Worm (Caenorhabditis elegans) whole organism, L4 larva: ENCODE data around the gene F49H6.12.

Experiments used
- R02D3.7 ChIP-seq: fragments of 150-350 bp; sonication (generic microtip); optimal IDR thresholded peaks from 3 replicates; lab custom pipeline; 2014; ENCODE audit warnings: missing biosample characterization, missing genetic modification characterization
- T26A8.4 ChIP-seq: fragments of 200-800 bp; sonication (Bioruptor generic); IDR thresholded peaks from 2 replicates; pipeline ENCODE4 v1.3.6; 2022; ENCODE audit warnings: missing genetic modification characterization, missing compliant biosample characterization
- Y105C5A.15 ChIP-seq: fragments of 200-800 bp; sonication (Bioruptor generic); IDR thresholded peaks from 2 replicates; pipeline ENCODE4 v1.3.6; 2022; ENCODE audit warnings: missing genetic modification characterization, missing compliant biosample characterization
- ZK337.2 ChIP-seq: fragments of 200-800 bp; sonication (Bioruptor generic); IDR thresholded peaks from 2 replicates; pipeline ENCODE4 v1.3.6; 2022; ENCODE audit warnings: missing genetic modification reagents, missing genetic modification characterization, missing compliant biosample characterization
- attf-4 ChIP-seq: sonication (generic microtip); optimal IDR thresholded peaks from 3 replicates; lab custom pipeline; 2017; ENCODE audit warnings: missing biosample characterization, missing genetic modification characterization
- ceh-20 ChIP-seq: fragments of 200-800 bp; sonication (Bioruptor generic); IDR thresholded peaks from 2 replicates; pipeline ENCODE4 v1.3.6; 2022; ENCODE audit warnings: missing genetic modification reagents, missing genetic modification characterization, missing compliant biosample characterization
- ceh-62 ChIP-seq: sonication (generic microtip); optimal IDR thresholded peaks from 2 replicates; lab custom pipeline; 2017; ENCODE audit warnings: missing biosample characterization, missing genetic modification characterization
- daf-8 ChIP-seq: fragments of 200-800 bp; sonication (Bioruptor generic); IDR thresholded peaks from 2 replicates; pipeline ENCODE4 v1.3.6; 2022; ENCODE audit warnings: missing genetic modification characterization, missing compliant biosample characterization
- dmd-6 ChIP-seq: fragments of 200-800 bp; sonication (Bioruptor generic); IDR thresholded peaks from 2 replicates; pipeline ENCODE4 v1.3.6; 2022; ENCODE audit warnings: missing genetic modification reagents, missing genetic modification characterization, missing compliant biosample characterization
- egl-27 ChIP-seq: sonication (generic microtip); optimal IDR thresholded peaks from 3 replicates; lab custom pipeline; 2017; ENCODE audit warnings: missing biosample characterization, missing genetic modification reagents, missing genetic modification characterization
- egl-43 ChIP-seq: fragments of 200-800 bp; sonication (Bioruptor generic); IDR thresholded peaks from 2 replicates; pipeline ENCODE4 v1.3.6; 2022; ENCODE audit warnings: missing genetic modification reagents, missing genetic modification characterization, missing compliant biosample characterization
- gei-8 ChIP-seq: fragments of 200-800 bp; sonication (Bioruptor generic); optimal IDR thresholded peaks from 2 replicates; lab custom pipeline; 2018; ENCODE audit warnings: mild to moderate bottlenecking, missing genetic modification characterization, missing compliant biosample characterization
- hlh-11 ChIP-seq: fragments of 200-800 bp; sonication (Bioruptor generic); optimal IDR thresholded peaks from 2 replicates; lab custom pipeline; 2018; ENCODE audit warnings: mild to moderate bottlenecking, missing genetic modification characterization, missing compliant biosample characterization
- jun-1 ChIP-seq: fragments of 150-350 bp; optimal IDR thresholded peaks from 2 replicates; lab custom pipeline; 2014; ENCODE audit warnings: missing biosample characterization, missing genetic modification reagents, missing genetic modification characterization
- lin-29 ChIP-seq: fragments of 200-800 bp; sonication (Bioruptor generic); IDR thresholded peaks from 2 replicates; pipeline ENCODE4 v1.3.6; 2022; ENCODE audit warnings: missing genetic modification reagents, missing genetic modification characterization, missing compliant biosample characterization
- lin-38 ChIP-seq: fragments of 200-800 bp; sonication (Bioruptor generic); IDR thresholded peaks from 2 replicates; pipeline ENCODE4 v1.3.6; 2022; ENCODE audit warnings: missing genetic modification reagents, missing genetic modification characterization, missing compliant biosample characterization
- lin-39 ChIP-seq: fragments of 150-350 bp; optimal IDR thresholded peaks from 2 replicates; lab custom pipeline; 2014; ENCODE audit warnings: missing biosample characterization, missing genetic modification reagents, missing genetic modification characterization
- mdt-29 ChIP-seq: fragments of 200-800 bp; sonication (Bioruptor generic); IDR thresholded peaks from 2 replicates; pipeline ENCODE4 v1.3.6; 2022; ENCODE audit warnings: missing genetic modification reagents, missing genetic modification characterization, missing compliant biosample characterization
- nhr-10 ChIP-seq: fragments of 150-350 bp; optimal IDR thresholded peaks from 2 replicates; lab custom pipeline; 2014; ENCODE audit warnings: missing biosample characterization, missing genetic modification characterization
- nhr-237 ChIP-seq: sonication (generic microtip); optimal IDR thresholded peaks from 2 replicates; lab custom pipeline; 2017; ENCODE audit warnings: missing biosample characterization, missing genetic modification characterization
- nhr-28 ChIP-seq: fragments of 150-350 bp; optimal IDR thresholded peaks from 2 replicates; lab custom pipeline; 2014; ENCODE audit warnings: missing biosample characterization, missing genetic modification characterization
- nhr-42 ChIP-seq: fragments of 200-800 bp; sonication (Bioruptor generic); IDR thresholded peaks from 2 replicates; pipeline ENCODE4 v1.3.6; 2022; ENCODE audit warnings: missing genetic modification characterization, missing compliant biosample characterization
- php-3 ChIP-seq: fragments of 200-800 bp; sonication (Bioruptor generic); IDR thresholded peaks from 2 replicates; pipeline ENCODE4 v1.3.6; 2022; ENCODE audit warnings: missing genetic modification reagents, missing genetic modification characterization, missing compliant biosample characterization
- set-16 ChIP-seq: fragments of 200-800 bp; sonication (Bioruptor generic); IDR thresholded peaks from 2 replicates; pipeline ENCODE4 v1.3.6; 2022; ENCODE audit warnings: missing genetic modification reagents, missing genetic modification characterization, missing compliant biosample characterization
- skn-1 ChIP-seq: fragments of 150-350 bp; optimal IDR thresholded peaks from 2 replicates; lab custom pipeline; 2014; ENCODE audit warnings: missing biosample characterization, missing genetic modification characterization
- tag-97 ChIP-seq: fragments of 200-800 bp; sonication (Bioruptor generic); IDR thresholded peaks from 2 replicates; pipeline ENCODE4 v1.3.6; 2022; ENCODE audit warnings: missing genetic modification characterization, missing compliant biosample characterization
- unc-130 ChIP-seq: sonication (generic microtip); optimal IDR thresholded peaks from 2 replicates; lab custom pipeline; 2016; ENCODE audit warnings: missing genetic modification reagents, missing genetic modification characterization, missing compliant biosample characterization
- unc-62 ChIP-seq, 3 experiments: fragments of 150-350 bp in 1 of 3; sonication (generic microtip); optimal IDR thresholded peaks in 2 of 3; peaks in 1 of 3; 1 replicate in 1 of 3; 2 replicates in 2 of 3; lab custom pipeline; 2014 to 2017; ENCODE audit warnings: missing biosample characterization in 3 of 3, missing genetic modification characterization in 3 of 3, missing genetic modification reagents in 3 of 3, missing genotype in 1 of 3
- vab-7 ChIP-seq: fragments of 200-800 bp; sonication (Bioruptor generic); IDR thresholded peaks from 2 replicates; pipeline ENCODE4 v1.3.6; 2022; ENCODE audit warnings: missing genetic modification reagents, missing genetic modification characterization, missing compliant biosample characterization

The F49H6.12 gene

ce11 chrV:17044500-17044899 is 23.2 kb upstream of the F49H6.12 start, which contains the start of gene F28B1.2:
Gene F28B1.2 (plus strand): TSS chrV:17044800.
- TF ChIP-seq egl-43 (no peak), Y105C5A.15 (GFP tag; lab: Robert Waterston, UW) (no peak)

DNA sequence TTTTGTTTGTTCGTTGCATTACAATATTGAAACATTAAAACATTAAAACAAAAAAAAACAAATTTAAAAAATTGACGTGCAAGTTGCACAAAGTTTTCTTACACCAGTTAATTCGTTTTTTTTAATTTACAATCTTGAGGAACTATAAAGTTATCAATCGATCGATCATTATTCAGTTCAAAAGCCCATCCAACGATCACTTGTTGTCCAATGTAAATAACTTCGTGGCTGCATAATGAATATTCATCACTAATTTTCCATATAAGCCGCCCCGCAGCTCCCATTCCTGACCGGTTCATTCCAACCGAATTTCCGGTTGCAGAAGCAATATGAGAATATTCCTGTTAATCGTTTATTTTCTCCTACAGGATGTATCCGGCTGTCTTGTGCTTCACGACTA is 21.0 kb upstream of the F49H6.12 start, which contains the start of gene hpo-33:
TSS of gene hpo-33 (plus strand) at position 301 of the 400 bp plus-strand sequence.
- TF ChIP-seq egl-43 (no peak), ceh-62 (no peak)
- TF ChIP-seq, all 104 proteins: peak for 0

- no peak for TF ChIP-seq hlh-11 (tag; lab: Kevin White, UChicago)
- TF ChIP-seq gei-8, result no peak
- TF ChIP-seq T26A8.4, result no peak
Measured at ce11 chrV:17035850-17036249, 14.6 kb upstream of the F49H6.12 start, which contains the start of gene srz-94. Gene srz-94 (minus strand): TSS chrV:17035950.

- no peak for TF ChIP-seq attf-4 (tag; lab: Kevin White, UChicago)
- TF ChIP-seq tag-97, result no peak
- TF ChIP-seq Y105C5A.15 (GFP tag; lab: Robert Waterston, UW), result no peak
- TF ChIP-seq skn-1 (tag; lab: Kevin White, UChicago), result no peak
- TF ChIP-seq nhr-237, result no peak
- no peak for TF ChIP-seq lin-38 (GFP tag; lab: Robert Waterston, UW)
- no peak for TF ChIP-seq lin-29 (GFP tag; lab: Robert Waterston, UW)
- no peak for TF ChIP-seq unc-62 (GFP tag; optimal IDR thresholded peaks at IDR 0.05 in 1 of 2; lab: Kevin White, UChicago)
- TF ChIP-seq unc-62 (tag; optimal IDR thresholded peaks at IDR 0.05; lab: Kevin White, UChicago), result no peak
- TF ChIP-seq hlh-11 (tag; lab: Kevin White, UChicago), result no peak
- no peak for TF ChIP-seq mdt-29
- no peak for TF ChIP-seq unc-130
- TF ChIP-seq, all 104 proteins: peak for 0
Measured at ce11 chrV:17030430-17030829, 9.2 kb upstream of the F49H6.12 start.

- TF ChIP-seq gei-8, result no peak
- TF ChIP-seq nhr-10 (tag; lab: Kevin White, UChicago), result no peak
- TF ChIP-seq ZK337.2, result no peak
- no peak for TF ChIP-seq jun-1 (tag; lab: Kevin White, UChicago)
- TF ChIP-seq vab-7 (GFP tag; lab: Robert Waterston, UW), result no peak
- no peak for TF ChIP-seq ceh-20 (GFP tag; lab: Robert Waterston, UW)
- no peak for TF ChIP-seq nhr-42 (GFP tag; lab: Robert Waterston, UW)
- no peak for TF ChIP-seq egl-27 (tag; lab: Kevin White, UChicago)
- no peak for TF ChIP-seq lin-39 (tag; lab: Kevin White, UChicago)
- TF ChIP-seq daf-8 (GFP tag; lab: Robert Waterston, UW), result no peak
- no peak for TF ChIP-seq R02D3.7
Measured at ce11 chrV:17026289-17026688, 5.0 kb upstream of the F49H6.12 start, which contains the start of gene F49H6.15. Gene F49H6.15 (minus strand): TSS chrV:17026389.

DNA sequence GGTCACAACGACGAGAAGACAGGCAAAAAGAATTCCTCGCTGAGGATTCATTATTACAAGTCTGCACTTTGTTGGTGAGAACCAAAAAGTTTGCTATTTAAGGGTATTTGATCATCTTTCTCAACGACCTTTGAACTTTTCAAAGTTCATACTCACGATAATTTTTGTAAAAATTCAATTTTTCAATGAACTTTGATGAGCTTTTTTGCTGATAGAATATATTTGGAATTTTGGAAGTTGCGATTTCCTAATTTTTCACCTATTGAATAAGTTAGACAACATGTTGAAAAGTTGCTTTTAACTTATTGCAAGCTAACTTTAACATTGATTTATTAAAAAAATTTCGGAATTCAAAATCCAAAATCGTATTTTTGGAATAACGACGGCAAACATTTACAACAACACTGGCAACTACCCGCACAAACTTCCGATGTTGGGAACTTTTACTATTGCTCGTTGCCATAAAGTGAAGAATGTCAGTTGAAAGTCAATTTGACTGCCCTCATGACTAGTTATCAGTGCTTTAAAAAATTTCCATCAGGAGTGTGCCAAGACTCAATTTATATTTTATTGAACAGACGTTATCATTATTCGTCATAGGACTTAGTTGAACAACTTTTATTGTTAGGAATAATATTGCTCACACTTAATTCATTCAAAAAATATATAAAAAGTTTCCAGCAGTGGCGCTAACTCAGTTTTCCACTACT is 1.5 kb upstream of the F49H6.12 start, which contains the start of the genes F49H6.8 and F49H6.5:
TSS of gene F49H6.8 (minus strand) at position 51 of the 710 bp plus-strand sequence.
TSS of gene F49H6.5 (plus strand) at position 629 of the 710 bp plus-strand sequence.
- peak; percentile 52 for TF ChIP-seq dmd-6 (GFP tag; lab: Robert Waterston, UW)
- peak; percentile 67; the same call in 1 of the 2 replicates for TF ChIP-seq php-3 (GFP tag; lab: Robert Waterston, UW)
- TF ChIP-seq nhr-28 (tag; lab: Kevin White, UChicago), result peak; percentile 64
- no peak for TF ChIP-seq vab-7 (GFP tag; lab: Robert Waterston, UW)

ce11 chrV:17022100-17022499 is 839 bp upstream of the F49H6.12 start:
- TF ChIP-seq set-16 (GFP tag; lab: Robert Waterston, UW) (peak; percentile 92), egl-43 (0 out of 2 replicates have a peak, but pooled peaks have one; percentile 34), nhr-42 (GFP tag; lab: Robert Waterston, UW) (peak; percentile 36; the same call in 1 of the 2 replicates)
